Worm (Caenorhabditis elegans) whole organism, young adult: Measurements from ENCODE around the gene lgc-21.

ENCODE experiments used
- F23B12.7 ChIP-seq: sonication (generic microtip); optimal IDR thresholded peaks from 2 replicates; lab custom pipeline; 2017; ENCODE audit warnings: missing genetic modification characterization, mild to moderate bottlenecking, missing compliant biosample characterization, antibody characterized with exemption, moderate library complexity; ENCODE audit not compliant: insufficient read depth
- attf-3 ChIP-seq: fragments of 200-800 bp; sonication (Bioruptor generic); conservative IDR thresholded peaks from 2 replicates; pipeline ENCODE4 v1.3.6; 2022; ENCODE audit warnings: missing genetic modification reagents, missing genetic modification characterization, missing compliant biosample characterization
- attf-6 ChIP-seq: fragments of 200-800 bp; sonication (Bioruptor generic); IDR thresholded peaks from 2 replicates; pipeline ENCODE4 v1.3.6; 2022; ENCODE audit warnings: missing genetic modification reagents, missing genetic modification characterization, missing compliant biosample characterization
- lin-40 ChIP-seq: sonication (generic microtip); optimal IDR thresholded peaks from 2 replicates; lab custom pipeline; 2016; ENCODE audit warnings: missing genetic modification characterization, mild to moderate bottlenecking, missing compliant biosample characterization, missing genotype, missing genetic modification reagents
- tbp1 ChIP-seq: fragments of 200-800 bp; sonication (Bioruptor generic); optimal IDR thresholded peaks from 2 replicates; lab custom pipeline; 2018; ENCODE audit warnings: mild to moderate bottlenecking, missing genetic modification characterization, missing compliant biosample characterization
- unc-130 ChIP-seq: sonication (generic microtip); optimal IDR thresholded peaks from 2 replicates; lab custom pipeline; 2016; ENCODE audit warnings: missing genetic modification reagents, missing genetic modification characterization, missing compliant biosample characterization
- ztf-25 ChIP-seq: fragments of 200-800 bp; sonication (Bioruptor generic); IDR thresholded peaks from 2 replicates; pipeline ENCODE4 v1.3.6; 2022; ENCODE audit warnings: missing genetic modification reagents, missing genetic modification characterization, missing compliant biosample characterization

- TF ChIP-seq attf-3 (GFP tag; lab: Robert Waterston, UW) (no peak), attf-6 (GFP tag; lab: Robert Waterston, UW) (no peak), unc-130 (GFP tag; lab: Kevin White, UChicago) (no peak), lin-40 (tag; lab: Kevin White, UChicago) (no peak), tbp1 (GFP tag; lab: Kevin White, UChicago) (no peak), F23B12.7 (tag; lab: Kevin White, UChicago) (no peak), ztf-25 (GFP tag; lab: Robert Waterston, UW) (no peak)
Observed at ce11 chrX:14102474-14102873, 34.7 kb upstream of the lgc-21 start.
